Worm (Caenorhabditis elegans) whole organism, young adult: ENCODE results near the gene K09E2.3.
A peak's percentile ranks its signal among the peaks of the same experiment; 100 is the strongest.

Source experiments
- D2030.7 ChIP-seq: fragments of 200-800 bp; sonication (Bioruptor generic); IDR thresholded peaks from 2 replicates; pipeline ENCODE4 v1.3.6; 2022; ENCODE audit warnings: missing genetic modification reagents, missing genetic modification characterization, missing compliant biosample characterization
- F10E7.11 ChIP-seq: sonication (generic microtip); optimal IDR thresholded peaks from 2 replicates; lab custom pipeline; 2017; ENCODE audit warnings: mild to moderate bottlenecking, missing genetic modification characterization, moderate library complexity, missing compliant biosample characterization
- F23B12.7 ChIP-seq: sonication (generic microtip); optimal IDR thresholded peaks from 2 replicates; lab custom pipeline; 2017; ENCODE audit warnings: missing genetic modification characterization, mild to moderate bottlenecking, missing compliant biosample characterization, antibody characterized with exemption, moderate library complexity; ENCODE audit not compliant: insufficient read depth
- F33H1.4 ChIP-seq: fragments of 200-800 bp; sonication (Bioruptor generic); IDR thresholded peaks from 2 replicates; pipeline ENCODE4 v1.3.6; 2022; ENCODE audit warnings: missing genetic modification reagents, missing genetic modification characterization, missing compliant biosample characterization
- F57C9.4 ChIP-seq: sonication (generic microtip); optimal IDR thresholded peaks from 2 replicates; lab custom pipeline; 2017; ENCODE audit warnings: mild to moderate bottlenecking, missing genetic modification characterization, missing compliant biosample characterization
- ceh-79 ChIP-seq: sonication (generic microtip); optimal IDR thresholded peaks from 2 replicates; lab custom pipeline; 2017; ENCODE audit warnings: mild to moderate bottlenecking, missing genetic modification characterization, missing compliant biosample characterization
- ceh-91 ChIP-seq: fragments of 200-800 bp; sonication (Bioruptor generic); IDR thresholded peaks from 2 replicates; pipeline ENCODE4 v1.3.6; 2022; ENCODE audit warnings: missing genetic modification reagents, missing genetic modification characterization, missing compliant biosample characterization
- egl-18 ChIP-seq: fragments of 200-800 bp; sonication (Bioruptor generic); IDR thresholded peaks from 2 replicates; pipeline ENCODE4 v1.3.6; 2022; ENCODE audit warnings: missing genetic modification reagents, missing genetic modification characterization, missing compliant biosample characterization
- madf-10 ChIP-seq: sonication (generic microtip); optimal IDR thresholded peaks from 2 replicates; lab custom pipeline; 2016; ENCODE audit warnings: mild to moderate bottlenecking, missing genetic modification characterization, missing compliant biosample characterization
- madf-3 ChIP-seq: fragments of 200-800 bp; sonication (Bioruptor generic); IDR thresholded peaks from 2 replicates; pipeline ENCODE4 v1.3.6; 2022; ENCODE audit warnings: missing genetic modification reagents, missing genetic modification characterization, missing compliant biosample characterization
- mcd-1 ChIP-seq: fragments of 200-800 bp; sonication (Bioruptor generic); IDR thresholded peaks from 2 replicates; pipeline ENCODE4 v1.3.6; 2022; ENCODE audit warnings: missing genetic modification reagents, missing genetic modification characterization, missing compliant biosample characterization
- pbrm-1 ChIP-seq: fragments of 200-800 bp; sonication (Bioruptor generic); IDR thresholded peaks from 2 replicates; pipeline ENCODE4 v1.3.6; 2022; ENCODE audit warnings: missing genetic modification reagents, missing genetic modification characterization, missing compliant biosample characterization
- snpc-4 ChIP-seq, 5 experiments: fragments of 150-350 bp in 1 of 5; sonication (generic microtip) in 4 of 5; optimal IDR thresholded peaks; 2 replicates each; lab custom pipeline; 2014 to 2018; ENCODE audit warnings: missing genetic modification characterization in 5 of 5, missing biosample characterization in 3 of 5, antibody characterized with exemption in 2 of 5, mild to moderate bottlenecking in 2 of 5, missing compliant biosample characterization in 2 of 5, missing genotype in 2 of 5, moderate library complexity in 2 of 5, missing genetic modification reagents in 1 of 5
- ztf-26 ChIP-seq: sonication (generic microtip); optimal IDR thresholded peaks from 2 replicates; lab custom pipeline; 2017; ENCODE audit warnings: missing genetic modification characterization, missing compliant biosample characterization

ce11 chrX:8650535-8650934, 22.3 kb upstream of the K09E2.3 start:
- peak; percentile 18 for TF ChIP-seq ceh-79 (tag; lab: Kevin White, UChicago)
- TF ChIP-seq madf-10 = peak; percentile 43
- no peak for TF ChIP-seq ceh-91 (GFP tag; lab: Robert Waterston, UW)
- TF ChIP-seq egl-18 (GFP tag; lab: Robert Waterston, UW) = no peak
- TF ChIP-seq F57C9.4 = no peak
- TF ChIP-seq F10E7.11 (tag; lab: Kevin White, UChicago) = no peak
- TF ChIP-seq snpc-4 (GFP tag; optimal IDR thresholded peaks at IDR 0.05; lab: Kevin White, UChicago) = peak; percentile 77
- peak in 2 of 4 experiments; percentile 25 to 76 for TF ChIP-seq snpc-4 (tag; optimal IDR thresholded peaks at IDR 0.05; lab: Kevin White, UChicago)
- TF ChIP-seq ztf-26 = no peak
- TF ChIP-seq madf-3 = no peak
- no peak for TF ChIP-seq F33H1.4
- TF ChIP-seq mcd-1 = no peak
- TF ChIP-seq F23B12.7 (tag; lab: Kevin White, UChicago) = no peak
- TF ChIP-seq D2030.7 (GFP tag; lab: Robert Waterston, UW) = peak; percentile 86
- TF ChIP-seq pbrm-1 (GFP tag; lab: Robert Waterston, UW) = peak; percentile 80
